Fruit fly (Drosophila melanogaster): ENCODE measurements around the gene Jhbp15.

Gene Jhbp15

dm6 chr3R:21097631-21098117, 46.9 kb upstream of the Jhbp15 start, which contains the start of gene RhoGAP93B (continued):
- TF ChIP-seq CG9215 (GFP tag; IDR thresholded peaks at IDR 0.05) (peak; percentile 90), Max (GFP tag; optimal IDR thresholded peaks at IDR 0.05) (peak; percentile 68), CTCF (GFP tag; optimal IDR thresholded peaks at IDR 0.05) (peak; percentile 44), nerfin-1 (tag; optimal IDR thresholded peaks at IDR 0.05) (peak; percentile 82), CoRest (tag; optimal IDR thresholded peaks at IDR 0.05) (peak; percentile 83), jigr1 (GFP tag; IDR thresholded peaks at IDR 0.05) (peak; percentile 69), crp (GFP tag; optimal IDR thresholded peaks at IDR 0.05) (peak in 1 of 2 experiments; percentile 44), CG5953 (GFP tag; IDR thresholded peaks at IDR 0.05) (peak; percentile 84), CG3726 (GFP tag; IDR thresholded peaks at IDR 0.05) (peak; percentile 86), CG18262 (tag; optimal IDR thresholded peaks at IDR 0.05) (peak; percentile 72), CG8765 (GFP tag; IDR thresholded peaks at IDR 0.05) (peak; percentile 94), CG4282 (GFP tag; optimal IDR thresholded peaks at IDR 0.05) (peak; percentile 73), CG6254 (GFP tag; optimal IDR thresholded peaks at IDR 0.05) (peak; percentile 74), stwl (tag; optimal IDR thresholded peaks at IDR 0.05) (peak; percentile 87), zfh2 (GFP tag; optimal IDR thresholded peaks at IDR 0.05) (peak; percentile 92), CG1603 (tag; optimal IDR thresholded peaks at IDR 0.05) (peak; percentile 86), ap (GFP tag; IDR thresholded peaks at IDR 0.05) (peak; percentile 76), nerfin-2 (GFP tag; IDR thresholded peaks at IDR 0.05; ENCODE audit: partially characterized antibody) (peak; percentile 99), CG2875 (GFP tag; optimal IDR thresholded peaks at IDR 0.05) (peak; percentile 41), dan (GFP tag; IDR thresholded peaks at IDR 0.05) (peak; percentile 58), cg (GFP tag; optimal IDR thresholded peaks at IDR 0.05) (peak; percentile 24), Nf-YA (GFP tag; IDR thresholded peaks at IDR 0.05) (peak; percentile 86), Blimp-1 (GFP tag; optimal IDR thresholded peaks at IDR 0.05) (peak; percentile 83), Sox102F (GFP tag; optimal IDR thresholded peaks at IDR 0.05) (peak; percentile 82), CG4820 (GFP tag; optimal IDR thresholded peaks at IDR 0.05) (peak; percentile 56), CG10431 (GFP tag; optimal IDR thresholded peaks at IDR 0.05) (no peak), repo (GFP tag; optimal IDR thresholded peaks at IDR 0.05) (peak; percentile 76), Eip74EF (GFP tag; optimal IDR thresholded peaks at IDR 0.05) (no peak), gcm (GFP tag; optimal IDR thresholded peaks at IDR 0.05) (peak; percentile 60), fd3F (GFP tag; optimal IDR thresholded peaks at IDR 0.05) (peak; percentile 45), tup (GFP tag; optimal IDR thresholded peaks at IDR 0.05) (peak; percentile 35), Neu2 (GFP tag; optimal IDR thresholded peaks at IDR 0.05; ENCODE audit: borderline replicate concordance) (peak; percentile 63), CG14710 (tag; optimal IDR thresholded peaks at IDR 0.05) (peak; percentile 94), Sin3A (optimal IDR thresholded peaks at IDR 0.05) (peak; percentile 99), CG18476 (GFP tag; optimal IDR thresholded peaks at IDR 0.05) (peak; percentile 80), CG1233 (GFP tag; optimal IDR thresholded peaks at IDR 0.05) (peak; percentile 69), Nf-YC (tag; optimal IDR thresholded peaks at IDR 0.05) (peak; percentile 77), Poxn (GFP tag; IDR thresholded peaks at IDR 0.05) (no peak; the same call in 1 of the 2 replicates), CG6654 (GFP tag; optimal IDR thresholded peaks at IDR 0.05) (peak; percentile 32), cas (GFP tag; IDR thresholded peaks at IDR 0.05) (peak; percentile 85), mld (GFP tag; IDR thresholded peaks at IDR 0.05; ENCODE audit: partially characterized antibody) (peak; percentile 100), CG12104 (GFP tag; optimal IDR thresholded peaks at IDR 0.05) (peak; percentile 69), CG4328 (GFP tag; optimal IDR thresholded peaks at IDR 0.05) (peak; percentile 71), Rfx (GFP tag; IDR thresholded peaks at IDR 0.05) (peak; percentile 91), CG17385 (GFP tag; optimal IDR thresholded peaks at IDR 0.05) (peak; percentile 7), CG13287 (GFP tag; IDR thresholded peaks at IDR 0.05; ENCODE audit: partially characterized antibody) (peak; percentile 100), CG9609 (GFP tag; optimal IDR thresholded peaks at IDR 0.05) (peak; percentile 93), CG2678 (tag; optimal IDR thresholded peaks at IDR 0.05) (no peak), CG3407 (GFP tag; optimal IDR thresholded peaks at IDR 0.05) (no peak), CG34422 (GFP tag; IDR thresholded peaks at IDR 0.05) (peak; percentile 94)

All from whole organism, embryonic.